Worm (Caenorhabditis elegans) whole organism, L4/young adult: Measurements from ENCODE around the gene str-124.

Experiments used
- dao-5 ChIP-seq: sonication (generic microtip); optimal IDR thresholded peaks from 2 replicates; lab custom pipeline; 2016; ENCODE audit warnings: missing genotype, missing genetic modification characterization, moderate library complexity, missing compliant biosample characterization
- him-1 ChIP-seq: sonication (generic microtip); optimal IDR thresholded peaks from 2 replicates; lab custom pipeline; 2016; ENCODE audit warnings: missing genotype, missing genetic modification reagents, missing genetic modification characterization, missing compliant biosample characterization

- TF ChIP-seq him-1 (tag; lab: Kevin White, UChicago) = no peak
- TF ChIP-seq dao-5 (tag; lab: Kevin White, UChicago) = no peak
Measured at ce11 chrX:12790036-12790435, 2.3 kb downstream of the str-124 start, which contains the start of gene str-123.
